Worm (Caenorhabditis elegans): Measurements from ENCODE around the gene trx-5.

Gene trx-5

DNA sequence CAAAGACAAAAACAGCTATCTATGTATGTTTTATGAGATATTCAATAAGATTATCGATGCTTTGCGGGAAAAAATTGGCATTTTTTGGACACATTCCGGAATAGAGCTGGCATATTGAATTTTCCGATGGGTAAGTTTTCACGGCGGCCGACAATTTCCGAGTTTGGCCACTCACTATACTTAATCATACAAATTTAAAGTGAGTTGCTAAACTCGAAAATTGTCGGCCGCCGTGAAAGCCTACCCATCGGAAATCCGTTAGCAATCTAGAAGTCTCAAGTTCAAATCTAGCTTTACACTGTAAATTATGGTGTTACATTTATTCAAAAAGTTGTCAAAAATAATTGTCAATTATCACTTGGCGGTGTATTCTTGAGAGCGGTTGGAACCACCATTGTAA, 16.5 kb upstream of the trx-5 start:
- TF ChIP-seq unc-39 (tag; optimal IDR thresholded peaks at IDR 0.05) (no peak), M03D4.4 (tag; optimal IDR thresholded peaks at IDR 0.05) (no peak), lsy-2 (tag; optimal IDR thresholded peaks at IDR 0.05) (no peak), ceh-43 (GFP tag; optimal IDR thresholded peaks at IDR 0.05) (no peak), ces-1 (GFP tag; optimal IDR thresholded peaks at IDR 0.05) (no peak), nhr-76 (tag; optimal IDR thresholded peaks at IDR 0.05) (no peak), mab-5 (tag; optimal IDR thresholded peaks at IDR 0.05) (no peak), unc-62 (GFP tag; optimal IDR thresholded peaks at IDR 0.05) (no peak), tbx-8 (GFP tag; optimal IDR thresholded peaks at IDR 0.05) (no peak), flh-1 (GFP tag; optimal IDR thresholded peaks at IDR 0.05) (no peak)

ce11 chrV:1547843-1548242, 13.6 kb upstream of the trx-5 start, which contains the start of gene F52F10.2:
Gene F52F10.2, plus strand, starts transcription at chrV:1548143.
- no peak for TF ChIP-seq nhr-12 (tag; optimal IDR thresholded peaks at IDR 0.05)
- TF ChIP-seq unc-62 (GFP tag; optimal IDR thresholded peaks at IDR 0.05), result no peak

ce11 chrV:1545694-1546093, 11.5 kb upstream of the trx-5 start, which contains the start of gene oac-32:
Gene oac-32, minus strand, starts transcription at chrV:1545783.
- TF ChIP-seq lsy-2 (tag; optimal IDR thresholded peaks at IDR 0.05) (no peak), lin-13 (tag; optimal IDR thresholded peaks at IDR 0.05) (no peak), M03D4.4 (tag; optimal IDR thresholded peaks at IDR 0.05) (no peak), blmp-1 (tag; optimal IDR thresholded peaks at IDR 0.05) (no peak), ceh-39 (tag; optimal IDR thresholded peaks at IDR 0.05) (no peak), nhr-28 (tag; optimal IDR thresholded peaks at IDR 0.05) (no peak), lin-32 (GFP tag; optimal IDR thresholded peaks at IDR 0.05) (no peak), hlh-1 (tag; optimal IDR thresholded peaks at IDR 0.05) (no peak), pha-4 (tag; optimal IDR thresholded peaks at IDR 0.05) (no peak), unc-62 (GFP tag; optimal IDR thresholded peaks at IDR 0.05) (no peak), mep-1 (tag; optimal IDR thresholded peaks at IDR 0.05) (no peak)

- no peak for TF ChIP-seq unc-39 (tag; optimal IDR thresholded peaks at IDR 0.05)
- TF ChIP-seq hlh-1 (tag; optimal IDR thresholded peaks at IDR 0.05), result no peak
- no peak for TF ChIP-seq lsy-2 (tag; optimal IDR thresholded peaks at IDR 0.05)
- TF ChIP-seq mls-2 (tag; optimal IDR thresholded peaks at IDR 0.05), result no peak
- no peak for TF ChIP-seq mep-1 (tag; optimal IDR thresholded peaks at IDR 0.05)
Measured at ce11 chrV:1541786-1542185, 7.6 kb upstream of the trx-5 start, which contains the start of gene oac-31. Gene oac-31, minus strand, starts transcription at chrV:1541886.

ce11 chrV:1540249-1540648, 6.0 kb upstream of the trx-5 start:
- TF ChIP-seq drap-1 (GFP tag; optimal IDR thresholded peaks at IDR 0.05), result no peak
- TF ChIP-seq sptf-1 (tag; optimal IDR thresholded peaks at IDR 0.05), result no peak
- no peak for TF ChIP-seq lin-13 (tag; optimal IDR thresholded peaks at IDR 0.05)
- no peak for TF ChIP-seq lsy-2 (tag; optimal IDR thresholded peaks at IDR 0.05)
- no peak for TF ChIP-seq blmp-1 (tag; optimal IDR thresholded peaks at IDR 0.05)
- no peak for TF ChIP-seq ces-1 (GFP tag; optimal IDR thresholded peaks at IDR 0.05)
- TF ChIP-seq elt-1 (tag; optimal IDR thresholded peaks at IDR 0.05; ENCODE audit: borderline replicate concordance, insufficient read depth), result no peak
- TF ChIP-seq bed-3 (GFP tag; optimal IDR thresholded peaks at IDR 0.05), result no peak
- no peak for TF ChIP-seq hlh-1 (tag; optimal IDR thresholded peaks at IDR 0.05)
- no peak for TF ChIP-seq nhr-76 (tag; optimal IDR thresholded peaks at IDR 0.05)

ce11 chrV:1538842-1539241, 4.6 kb upstream of the trx-5 start:
- TF ChIP-seq tbx-8 (GFP tag; optimal IDR thresholded peaks at IDR 0.05), result no peak
- TF ChIP-seq sem-2 (GFP tag; optimal IDR thresholded peaks at IDR 0.05), result no peak
- no peak for TF ChIP-seq elt-3 (tag; optimal IDR thresholded peaks at IDR 0.05)
- no peak for TF ChIP-seq bed-3 (GFP tag; optimal IDR thresholded peaks at IDR 0.05)
- TF ChIP-seq nhr-76 (tag; optimal IDR thresholded peaks at IDR 0.05), result no peak
- TF ChIP-seq sptf-1 (tag; optimal IDR thresholded peaks at IDR 0.05), result no peak
- TF ChIP-seq unc-120 (tag; optimal IDR thresholded peaks at IDR 0.05; ENCODE audit: poor library complexity, severe bottlenecking), result no peak
- TF ChIP-seq nhr-28 (tag; optimal IDR thresholded peaks at IDR 0.05), result no peak
- TF ChIP-seq M03D4.4 (tag; optimal IDR thresholded peaks at IDR 0.05), result no peak
- TF ChIP-seq snpc-4 (tag; optimal IDR thresholded peaks at IDR 0.05), result no peak
- no peak for TF ChIP-seq cnd-1 (tag; optimal IDR thresholded peaks at IDR 0.05)
- no peak for TF ChIP-seq unc-62 (GFP tag; optimal IDR thresholded peaks at IDR 0.05)
- TF ChIP-seq lin-13 (tag; optimal IDR thresholded peaks at IDR 0.05), result no peak
- TF ChIP-seq ceh-39 (tag; optimal IDR thresholded peaks at IDR 0.05), result no peak
- no peak for TF ChIP-seq ceh-83 (GFP tag; optimal IDR thresholded peaks at IDR 0.05)

Measured in whole organism, mixed stage, embryonic.